Worm (Caenorhabditis elegans) whole organism, L4/young adult: Measurements from ENCODE around the gene nhr-219.

Source experiments
- W03F9.2 ChIP-seq: fragments of 150-350 bp; optimal IDR thresholded peaks from 2 replicates; lab custom pipeline; 2014; ENCODE audit warnings: missing biosample characterization, missing genetic modification characterization
- dao-5 ChIP-seq: sonication (generic microtip); optimal IDR thresholded peaks from 2 replicates; lab custom pipeline; 2016; ENCODE audit warnings: missing genotype, missing genetic modification characterization, moderate library complexity, missing compliant biosample characterization
- him-1 ChIP-seq: sonication (generic microtip); optimal IDR thresholded peaks from 2 replicates; lab custom pipeline; 2016; ENCODE audit warnings: missing genotype, missing genetic modification reagents, missing genetic modification characterization, missing compliant biosample characterization

DNA sequence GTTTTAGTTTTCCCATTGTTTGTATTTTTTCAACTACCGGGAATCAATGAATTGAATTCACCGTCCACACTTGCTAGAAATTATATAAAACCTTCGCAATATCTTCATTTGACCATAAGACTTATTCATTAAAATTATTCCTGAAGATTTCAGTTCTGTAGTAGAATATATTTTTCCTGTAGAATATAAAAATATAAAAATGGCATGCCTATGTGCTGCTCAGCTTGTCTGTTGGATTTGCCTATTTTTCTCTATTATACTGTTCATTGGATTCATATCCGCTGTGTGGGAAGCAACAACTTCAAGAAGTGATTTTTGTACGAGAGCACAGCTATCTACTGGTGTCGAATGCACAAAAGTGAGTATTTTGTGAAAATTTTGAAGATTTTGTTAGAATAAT, 25.7 kb upstream of the nhr-219 start, which contains the start of gene F59E11.6:
- no peak for TF ChIP-seq him-1 (tag; lab: Kevin White, UChicago)
- TF ChIP-seq dao-5 (tag; lab: Kevin White, UChicago), result no peak
- TF ChIP-seq W03F9.2 (tag; lab: Kevin White, UChicago), result no peak
